Worm (Caenorhabditis elegans) whole organism, late embryonic: ENCODE measurements around the gene ari-2.

Experiments used
- Y22D7AL.16 ChIP-seq: sonication (generic microtip); optimal IDR thresholded peaks from 2 replicates; lab custom pipeline; 2016; ENCODE audit warnings: missing genetic modification characterization, missing compliant biosample characterization
- ceh-14 ChIP-seq: sonication (generic microtip); optimal IDR thresholded peaks from 2 replicates; lab custom pipeline; 2016; ENCODE audit warnings: missing genotype, missing genetic modification characterization, missing compliant biosample characterization
- ceh-31 ChIP-seq: sonication (generic microtip); optimal IDR thresholded peaks from 2 replicates; lab custom pipeline; 2016; ENCODE audit warnings: missing genetic modification characterization, missing compliant biosample characterization
- ets-4 ChIP-seq: sonication (generic microtip); optimal IDR thresholded peaks from 2 replicates; lab custom pipeline; 2016; ENCODE audit warnings: missing genetic modification characterization, missing compliant biosample characterization
- lin-11 ChIP-seq: fragments of 200-800 bp; sonication (Bioruptor generic); optimal IDR thresholded peaks from 2 replicates; lab custom pipeline; 2018; ENCODE audit warnings: mild to moderate bottlenecking, missing genetic modification characterization, missing compliant biosample characterization
- mec-3 ChIP-seq: sonication (generic microtip); optimal IDR thresholded peaks from 2 replicates; lab custom pipeline; 2016; ENCODE audit warnings: borderline replicate concordance, missing genetic modification characterization, missing compliant biosample characterization
- pha-4 ChIP-seq: fragments of 150-350 bp; optimal IDR thresholded peaks from 2 replicates; lab custom pipeline; 2018; ENCODE audit warnings: missing biosample characterization, missing genetic modification reagents, missing genetic modification characterization
- pqm-1 ChIP-seq: sonication (generic microtip); optimal IDR thresholded peaks from 2 replicates; lab custom pipeline; 2016; ENCODE audit warnings: missing genetic modification characterization, missing compliant biosample characterization
- tbx-7 ChIP-seq: sonication (generic microtip); optimal IDR thresholded peaks from 2 replicates; lab custom pipeline; 2016; ENCODE audit warnings: missing genotype, missing genetic modification characterization, missing compliant biosample characterization
- unc-42 ChIP-seq: sonication (generic microtip); optimal IDR thresholded peaks from 2 replicates; lab custom pipeline; 2016; ENCODE audit warnings: missing genotype, missing genetic modification characterization, missing compliant biosample characterization

- TF ChIP-seq lin-11 (no peak), ets-4 (no peak), pha-4 (tag; lab: Kevin White, UChicago) (no peak), ceh-14 (tag; lab: Kevin White, UChicago) (no peak), pqm-1 (no peak), ceh-31 (no peak), Y22D7AL.16 (no peak), unc-42 (no peak), mec-3 (tag; lab: Kevin White, UChicago) (no peak), tbx-7 (tag; lab: Kevin White, UChicago) (no peak)
Measured at ce11 chrIV:5572693-5573092, 21.8 kb downstream of the ari-2 start.
